Fruit fly (Drosophila melanogaster) whole organism, embryonic: ENCODE measurements around the gene CG8117.

Experiments
- Adf1 ChIP-seq: fragments of 200-800 bp; sonication (Bioruptor generic); IDR thresholded peaks from 2 replicates; pipeline ENCODE4 v1.3.6; 2022; ENCODE audit warnings: missing biosample characterization, missing genetic modification characterization
- Awh ChIP-seq: fragments of 200-800 bp; sonication (Bioruptor generic); IDR thresholded peaks from 2 replicates; pipeline ENCODE4, ENCODE4 v1.3.6; 2022; ENCODE audit warnings: missing biosample characterization, missing genetic modification characterization
- BEAF-32 ChIP-seq: fragments of 200-800 bp; sonication (Bioruptor generic); optimal IDR thresholded peaks from 3 replicates; lab custom pipeline; 2017; ENCODE audit warnings: missing biosample characterization, missing genetic modification characterization, mild to moderate bottlenecking, moderate library complexity, missing genetic modification reagents
- CG12071 ChIP-seq: fragments of 200-800 bp; sonication (Bioruptor generic); optimal IDR thresholded peaks from 3 replicates; lab custom pipeline; 2018; ENCODE audit warnings: missing biosample characterization, mild to moderate bottlenecking, missing genetic modification characterization
- CG1602 ChIP-seq: fragments of 200-800 bp; sonication (Bioruptor generic); optimal IDR thresholded peaks from 3 replicates; lab custom pipeline; 2016; ENCODE audit warnings: missing biosample characterization, missing genetic modification characterization
- CG16863 ChIP-seq: fragments of 200-800 bp; sonication (Bioruptor generic); optimal IDR thresholded peaks from 3 replicates; lab custom pipeline; 2016; ENCODE audit warnings: missing biosample characterization, missing genetic modification characterization
- CG17568 ChIP-seq: fragments of 200-800 bp; sonication (Bioruptor generic); optimal IDR thresholded peaks from 2 replicates; lab custom pipeline; 2018; ENCODE audit warnings: missing biosample characterization, mild to moderate bottlenecking, missing genetic modification characterization, moderate library complexity
- CG18599 ChIP-seq: fragments of 200-800 bp; sonication (Bioruptor generic); optimal IDR thresholded peaks from 3 replicates; lab custom pipeline; 2017; ENCODE audit warnings: missing biosample characterization, missing genetic modification characterization, mild to moderate bottlenecking, moderate library complexity, missing genetic modification reagents
- CG2116 ChIP-seq: fragments of 200-800 bp; sonication (Bioruptor generic); optimal IDR thresholded peaks from 3 replicates; lab custom pipeline; 2018; ENCODE audit warnings: missing biosample characterization, mild to moderate bottlenecking, missing genetic modification characterization
- CG34376 ChIP-seq: fragments of 200-800 bp; sonication (Bioruptor generic); optimal IDR thresholded peaks from 2 replicates; lab custom pipeline; 2018; ENCODE audit warnings: missing biosample characterization, mild to moderate bottlenecking, missing genetic modification characterization
- CG4404 ChIP-seq: fragments of 200-800 bp; sonication (Bioruptor generic); IDR thresholded peaks from 2 replicates; pipeline ENCODE4 v1.3.6; 2022; ENCODE audit warnings: missing biosample characterization, missing genetic modification characterization
- CG6765 ChIP-seq: fragments of 200-800 bp; sonication (Bioruptor generic); optimal IDR thresholded peaks from 3 replicates; lab custom pipeline; 2017; ENCODE audit warnings: missing biosample characterization, mild to moderate bottlenecking, missing genetic modification characterization
- CG6791 ChIP-seq: fragments of 200-800 bp; sonication (Bioruptor generic); IDR thresholded peaks from 3 replicates; pipeline ENCODE4 v1.3.6; 2022; ENCODE audit warnings: missing biosample characterization, missing genetic modification characterization; ENCODE audit not compliant: partially characterized antibody
- CG7357 ChIP-seq: fragments of 200-800 bp; sonication (Bioruptor generic); IDR thresholded peaks from 3 replicates; pipeline ENCODE4 v1.3.6; 2022; ENCODE audit warnings: missing biosample characterization, missing genetic modification characterization
- CG9797 ChIP-seq: fragments of 200-800 bp; sonication (Bioruptor generic); optimal IDR thresholded peaks from 3 replicates; lab custom pipeline; 2018; ENCODE audit warnings: missing biosample characterization, mild to moderate bottlenecking, missing genetic modification characterization
- CG9817 ChIP-seq: fragments of 200-800 bp; sonication (Bioruptor generic); optimal IDR thresholded peaks from 2 replicates; lab custom pipeline; 2018; ENCODE audit warnings: missing biosample characterization, mild to moderate bottlenecking, missing genetic modification characterization, moderate library complexity
- Deaf1 ChIP-seq: fragments of 200-800 bp; optimal IDR thresholded peaks from 3 replicates; lab custom pipeline; 2019; ENCODE audit warnings: missing biosample characterization, mild to moderate bottlenecking, missing genetic modification characterization, moderate library complexity
- Dip2 ChIP-seq: fragments of 200-800 bp; sonication (Bioruptor generic); IDR thresholded peaks from 2 replicates; pipeline ENCODE4 v1.3.6; 2022; ENCODE audit warnings: missing biosample characterization, missing genetic modification characterization
- Elba2 ChIP-seq: fragments of 200-800 bp; sonication (Bioruptor generic); optimal IDR thresholded peaks from 3 replicates; lab custom pipeline; 2016; ENCODE audit warnings: missing biosample characterization, missing genetic modification characterization
- Hmr ChIP-seq: fragments of 200-800 bp; sonication (Bioruptor generic); optimal IDR thresholded peaks from 3 replicates; lab custom pipeline; 2017; ENCODE audit warnings: mild to moderate bottlenecking, missing biosample characterization, missing genetic modification reagents, missing genetic modification characterization
- Hr78 ChIP-seq, 2 experiments: fragments of 200-800 bp in 1 of 2; fragments of >200 bp in 1 of 2; sonication (Bioruptor generic) in 1 of 2; optimal IDR thresholded peaks; 2 replicates each; lab custom pipeline; 2017 to 2019; ENCODE audit warnings: missing biosample characterization in 2 of 2, missing genetic modification characterization in 2 of 2, mild to moderate bottlenecking in 1 of 2, moderate library complexity in 1 of 2
- NFAT ChIP-seq: fragments of 200-800 bp; sonication (Bioruptor generic); IDR thresholded peaks from 2 replicates; pipeline ENCODE4 v1.3.6; 2022; ENCODE audit warnings: missing biosample characterization, missing genetic modification characterization
- Six4 ChIP-seq: fragments of 200-800 bp; sonication (Bioruptor generic); optimal IDR thresholded peaks from 2 replicates; lab custom pipeline; 2016; ENCODE audit warnings: missing biosample characterization, missing genetic modification characterization
- ac ChIP-seq: fragments of 200-800 bp; sonication (Bioruptor generic); optimal IDR thresholded peaks from 3 replicates; lab custom pipeline; 2017; ENCODE audit warnings: missing biosample characterization, mild to moderate bottlenecking, missing genetic modification characterization
- ara ChIP-seq: fragments of 200-800 bp; sonication (Bioruptor generic); IDR thresholded peaks from 2 replicates; pipeline ENCODE4 v1.3.6; 2022; ENCODE audit warnings: missing biosample characterization, missing genetic modification characterization
- az2 ChIP-seq: fragments of 200-800 bp; sonication (Bioruptor generic); optimal IDR thresholded peaks from 3 replicates; lab custom pipeline; 2016; ENCODE audit warnings: missing biosample characterization, missing genetic modification characterization
- bab2 ChIP-seq: fragments of 200-800 bp; sonication (Bioruptor generic); optimal IDR thresholded peaks from 2 replicates; lab custom pipeline; 2016; ENCODE audit warnings: missing biosample characterization, missing genetic modification characterization
- cas ChIP-seq: fragments of 200-800 bp; sonication (Bioruptor generic); IDR thresholded peaks from 2 replicates; pipeline ENCODE4 v1.3.6; 2022; ENCODE audit warnings: missing biosample characterization, missing genetic modification characterization
- chif ChIP-seq, 2 experiments: fragments of 200-800 bp; sonication (Bioruptor generic); optimal IDR thresholded peaks; 3 replicates each; lab custom pipeline; 2016; ENCODE audit warnings: missing biosample characterization in 2 of 2, missing genetic modification characterization in 2 of 2
- chn ChIP-seq: fragments of 200-800 bp; sonication (Bioruptor generic); optimal IDR thresholded peaks from 2 replicates; lab custom pipeline; 2016; ENCODE audit warnings: missing biosample characterization, missing genetic modification characterization
- crp ChIP-seq, 2 experiments: fragments of 200-800 bp; sonication (Bioruptor generic); optimal IDR thresholded peaks; 2 replicates in 1 of 2; 3 replicates in 1 of 2; lab custom pipeline; 2017; ENCODE audit warnings: missing biosample characterization in 2 of 2, missing genetic modification characterization in 2 of 2, mild to moderate bottlenecking in 1 of 2, moderate library complexity in 1 of 2
- cwo ChIP-seq: fragments of 200-800 bp; sonication (Bioruptor generic); optimal IDR thresholded peaks from 3 replicates; lab custom pipeline; 2017; ENCODE audit warnings: missing biosample characterization, missing genetic modification characterization, mild to moderate bottlenecking, moderate library complexity, missing genetic modification reagents
- dmrt11E ChIP-seq: fragments of 200-800 bp; sonication (Bioruptor generic); optimal IDR thresholded peaks from 3 replicates; lab custom pipeline; 2018; ENCODE audit warnings: missing biosample characterization, mild to moderate bottlenecking, missing genetic modification characterization, moderate library complexity
- dmrt99B ChIP-seq: fragments of 200-800 bp; sonication (Bioruptor generic); optimal IDR thresholded peaks from 2 replicates; lab custom pipeline; 2018; ENCODE audit warnings: missing biosample characterization, mild to moderate bottlenecking, missing genetic modification characterization, moderate library complexity
- dysf ChIP-seq: fragments of 200-800 bp; sonication (Bioruptor generic); IDR thresholded peaks from 3 replicates; pipeline ENCODE4 v1.3.6; 2022; ENCODE audit warnings: missing biosample characterization, missing genetic modification characterization
- gce ChIP-seq: fragments of 200-800 bp; sonication (Bioruptor generic); IDR thresholded peaks from 3 replicates; pipeline ENCODE4 v1.3.6; 2022; ENCODE audit warnings: missing biosample characterization, missing genetic modification characterization
- gem ChIP-seq: fragments of 200-800 bp; sonication (Bioruptor generic); optimal IDR thresholded peaks from 2 replicates; lab custom pipeline; 2019; ENCODE audit warnings: missing biosample characterization, mild to moderate bottlenecking, missing genetic modification characterization, moderate library complexity
- gro ChIP-seq: fragments of 200-800 bp; sonication (Bioruptor generic); optimal IDR thresholded peaks from 2 replicates; lab custom pipeline; 2016; ENCODE audit warnings: missing biosample characterization, missing genetic modification characterization
- ham ChIP-seq: fragments of 200-800 bp; sonication (Bioruptor generic); IDR thresholded peaks from 2 replicates; pipeline ENCODE4 v1.3.6; 2022; ENCODE audit warnings: missing biosample characterization, missing genetic modification characterization
- mam ChIP-seq: fragments of 200-800 bp; sonication (Bioruptor generic); optimal IDR thresholded peaks from 3 replicates; lab custom pipeline; 2016; ENCODE audit warnings: missing biosample characterization, missing genetic modification characterization
- pb ChIP-seq: fragments of 200-800 bp; sonication (Bioruptor generic); optimal IDR thresholded peaks from 3 replicates; lab custom pipeline; 2016; ENCODE audit warnings: missing biosample characterization, missing genetic modification characterization
- schlank ChIP-seq: fragments of 200-800 bp; sonication (Bioruptor generic); optimal IDR thresholded peaks from 2 replicates; lab custom pipeline; 2018; ENCODE audit warnings: missing biosample characterization, mild to moderate bottlenecking, missing genetic modification characterization
- scrt ChIP-seq: fragments of 200-800 bp; sonication (Bioruptor generic); optimal IDR thresholded peaks from 2 replicates; lab custom pipeline; 2018; ENCODE audit warnings: missing biosample characterization, mild to moderate bottlenecking, missing genetic modification characterization, moderate library complexity
- seq ChIP-seq: fragments of 200-800 bp; sonication (Bioruptor generic); IDR thresholded peaks from 2 replicates; pipeline ENCODE4 v1.3.6; 2022; ENCODE audit warnings: missing biosample characterization, missing genetic modification characterization
- sim ChIP-seq: fragments of 200-800 bp; sonication (Bioruptor generic); IDR thresholded peaks from 2 replicates; pipeline ENCODE4 v1.3.6; 2022; ENCODE audit warnings: missing biosample characterization, missing genetic modification characterization
- sqz ChIP-seq: fragments of 200-800 bp; sonication (Bioruptor generic); optimal IDR thresholded peaks from 3 replicates; lab custom pipeline; 2018; ENCODE audit warnings: missing biosample characterization, mild to moderate bottlenecking, missing genetic modification characterization
- unc-4 ChIP-seq: fragments of 200-800 bp; sonication (Bioruptor generic); IDR thresholded peaks from 2 replicates; pipeline ENCODE4 v1.3.6; 2022; ENCODE audit warnings: missing biosample characterization, missing genetic modification characterization; ENCODE audit not compliant: partially characterized antibody
- unpg ChIP-seq: fragments of 200-800 bp; sonication (Bioruptor generic); optimal IDR thresholded peaks from 3 replicates; lab custom pipeline; 2018; ENCODE audit warnings: missing biosample characterization, mild to moderate bottlenecking, missing genetic modification characterization, moderate library complexity
- yki ChIP-seq: fragments of >200 bp; optimal IDR thresholded peaks from 3 replicates; lab custom pipeline; 2018
- zen ChIP-seq: fragments of 200-800 bp; sonication (Bioruptor generic); optimal IDR thresholded peaks from 3 replicates; lab custom pipeline; 2018; ENCODE audit warnings: missing biosample characterization, mild to moderate bottlenecking, missing genetic modification characterization, moderate library complexity
- zfh2 ChIP-seq: fragments of 200-800 bp; sonication (Bioruptor generic); optimal IDR thresholded peaks from 2 replicates; lab custom pipeline; 2016; ENCODE audit warnings: missing biosample characterization, missing genetic modification characterization

Gene CG8117

DNA sequence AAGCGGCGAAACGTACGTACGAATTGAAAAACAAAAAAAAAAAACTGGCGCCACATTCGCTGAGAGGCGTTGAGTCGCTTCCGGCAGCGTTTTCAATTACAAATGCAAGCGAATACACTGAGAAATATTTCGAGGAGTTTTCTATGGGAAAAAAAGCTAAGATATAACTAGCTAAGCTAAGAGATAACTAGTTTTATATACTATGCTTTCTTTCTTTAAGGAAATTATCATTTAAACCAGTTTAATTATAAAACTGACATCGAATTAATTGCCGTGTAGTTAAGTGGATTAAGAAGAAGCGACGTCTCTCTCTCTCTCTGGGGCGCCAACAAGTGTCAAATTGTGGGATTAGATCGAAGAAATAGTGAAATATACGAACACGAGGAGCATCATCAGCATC is 28.6 kb upstream of the CG8117 start (continued):
- TF ChIP-seq ac (no peak), CG6791 (GFP tag; lab: Robert Waterston, UW) (no peak), CG16863 (GFP tag; lab: Kevin White, UChicago) (peak; percentile 35), CG34376 (no peak), CG6765 (GFP tag; lab: Kevin White, UChicago) (no peak), CG12071 (GFP tag; lab: Kevin White, UChicago) (peak; percentile 27), CG7357 (no peak), chif (GFP tag; optimal IDR thresholded peaks at IDR 0.05; lab: Kevin White, UChicago) (peak; percentile 48 to 51), unpg (GFP tag; lab: Kevin White, UChicago) (peak; percentile 77), CG4404 (GFP tag; lab: Robert Waterston, UW) (no peak), Six4 (peak; percentile 47), bab2 (peak; percentile 30), ara (GFP tag; lab: Robert Waterston, UW) (peak; percentile 67), Dip2 (GFP tag; lab: Robert Waterston, UW) (no peak), Awh (GFP tag; lab: Robert Waterston, UW) (0 out of 2 replicates have a peak, but pooled peaks have one; percentile 50), cas (GFP tag; lab: Robert Waterston, UW) (no peak), CG9817 (tag; lab: Kevin White, UChicago) (peak; percentile 38), az2 (GFP tag; lab: Kevin White, UChicago) (peak; percentile 70), crp (GFP tag; optimal IDR thresholded peaks at IDR 0.05; lab: Kevin White, UChicago) (no peak), sim (GFP tag; lab: Robert Waterston, UW) (no peak), scrt (peak; percentile 15), BEAF-32 (GFP tag; lab: Kevin White, UChicago) (no peak), NFAT (GFP tag; lab: Robert Waterston, UW) (no peak), CG9797 (GFP tag; lab: Kevin White, UChicago) (no peak), chn (GFP tag; lab: Kevin White, UChicago) (peak; percentile 10), CG17568 (GFP tag; lab: Kevin White, UChicago) (peak; percentile 11), Deaf1 (tag; lab: Kevin White, UChicago) (peak; percentile 16), dmrt99B (peak; percentile 77), cwo (GFP tag; lab: Kevin White, UChicago) (no peak), mam (GFP tag; lab: Kevin White, UChicago) (peak; percentile 43), Elba2 (GFP tag; lab: Kevin White, UChicago) (no peak), unc-4 (GFP tag; lab: Robert Waterston, UW) (no peak), dysf (GFP tag; lab: Robert Waterston, UW) (peak; percentile 68; the same call in 2 of the 3 replicates), yki (lab: Kevin White, UChicago) (no peak), pb (GFP tag; lab: Kevin White, UChicago) (no peak), CG18599 (GFP tag; lab: Kevin White, UChicago) (peak; percentile 39), Hmr (GFP tag; lab: Kevin White, UChicago) (peak; percentile 11), gro (GFP tag; lab: Kevin White, UChicago) (no peak), CG1602 (GFP tag; lab: Kevin White, UChicago) (peak; percentile 36), ham (no peak), schlank (no peak), zen (tag; lab: Kevin White, UChicago) (peak; percentile 30), sqz (GFP tag; lab: Kevin White, UChicago) (peak; percentile 5), Adf1 (no peak), gem (tag; lab: Kevin White, UChicago) (peak; percentile 82), Hr78 (GFP tag; optimal IDR thresholded peaks at IDR 0.05; lab: Kevin White, UChicago) (no peak), gce (GFP tag; lab: Robert Waterston, UW) (no peak), dmrt11E (tag; lab: Kevin White, UChicago) (peak; percentile 60), zfh2 (no peak), seq (GFP tag; lab: Robert Waterston, UW) (no peak; the same call in 1 of the 2 replicates), CG2116 (no peak)
